Fruit fly (Drosophila melanogaster) whole organism, embryonic: ENCODE results near the gene rasp.

Experiments
- Atf3 ChIP-seq: fragments of 200-800 bp; sonication (Bioruptor generic); optimal IDR thresholded peaks from 3 replicates; lab custom pipeline; 2016; ENCODE audit warnings: missing biosample characterization, missing genetic modification characterization
- Awh ChIP-seq: fragments of 200-800 bp; sonication (Bioruptor generic); IDR thresholded peaks from 2 replicates; pipeline ENCODE4, ENCODE4 v1.3.6; 2022; ENCODE audit warnings: missing biosample characterization, missing genetic modification characterization
- CG10209 ChIP-seq: fragments of 200-800 bp; sonication (Bioruptor generic); optimal IDR thresholded peaks from 3 replicates; lab custom pipeline; 2017; ENCODE audit warnings: missing biosample characterization, mild to moderate bottlenecking, missing genetic modification characterization, missing genetic modification reagents
- CG10462 ChIP-seq: fragments of 200-800 bp; sonication (Bioruptor generic); optimal IDR thresholded peaks from 2 replicates; lab custom pipeline; 2016; ENCODE audit warnings: missing biosample characterization, missing genetic modification characterization
- CG11398 ChIP-seq: fragments of 200-800 bp; sonication (Bioruptor generic); optimal IDR thresholded peaks from 2 replicates; lab custom pipeline; 2016; ENCODE audit warnings: missing biosample characterization, missing genetic modification characterization
- CG12155 ChIP-seq: fragments of 200-800 bp; sonication (Bioruptor generic); optimal IDR thresholded peaks from 3 replicates; lab custom pipeline; 2016; ENCODE audit warnings: missing biosample characterization, missing genetic modification characterization
- CG12219 ChIP-seq: fragments of 200-800 bp; sonication (Bioruptor generic); optimal IDR thresholded peaks from 3 replicates; lab custom pipeline; 2018; ENCODE audit warnings: missing biosample characterization, mild to moderate bottlenecking, missing genetic modification characterization
- CG12769 ChIP-seq: fragments of 200-800 bp; sonication (Bioruptor generic); optimal IDR thresholded peaks from 2 replicates; lab custom pipeline; 2019; ENCODE audit warnings: missing biosample characterization, mild to moderate bottlenecking, missing genetic modification characterization, moderate library complexity
- CG12942 ChIP-seq: fragments of 200-800 bp; sonication (Bioruptor generic); optimal IDR thresholded peaks from 3 replicates; lab custom pipeline; 2016; ENCODE audit warnings: missing biosample characterization, missing genetic modification characterization
- CG13775 ChIP-seq: fragments of 200-800 bp; sonication (Bioruptor generic); optimal IDR thresholded peaks from 3 replicates; lab custom pipeline; 2017; ENCODE audit warnings: missing biosample characterization, mild to moderate bottlenecking, missing genetic modification characterization
- CG14965 ChIP-seq: fragments of 200-800 bp; sonication (Bioruptor generic); optimal IDR thresholded peaks from 2 replicates; lab custom pipeline; 2016; ENCODE audit warnings: missing biosample characterization, missing genetic modification characterization, borderline replicate concordance
- CG15073 ChIP-seq: fragments of 200-800 bp; sonication (Bioruptor generic); optimal IDR thresholded peaks from 2 replicates; lab custom pipeline; 2016; ENCODE audit warnings: missing biosample characterization, missing genetic modification characterization
- CG1603 ChIP-seq: fragments of 200-800 bp; sonication (Bioruptor generic); optimal IDR thresholded peaks from 2 replicates; lab custom pipeline; 2019; ENCODE audit warnings: missing biosample characterization, mild to moderate bottlenecking, missing genetic modification characterization, moderate library complexity
- CG2116 ChIP-seq: fragments of 200-800 bp; sonication (Bioruptor generic); optimal IDR thresholded peaks from 3 replicates; lab custom pipeline; 2018; ENCODE audit warnings: missing biosample characterization, mild to moderate bottlenecking, missing genetic modification characterization
- CG2129 ChIP-seq: fragments of 200-800 bp; sonication (Bioruptor generic); IDR thresholded peaks from 2 replicates; pipeline ENCODE4 v1.3.6; 2022; ENCODE audit warnings: missing biosample characterization, missing genetic modification characterization; ENCODE audit not compliant: partially characterized antibody
- CG2875 ChIP-seq: fragments of 200-800 bp; sonication (Bioruptor generic); optimal IDR thresholded peaks from 2 replicates; lab custom pipeline; 2017; ENCODE audit warnings: missing biosample characterization, mild to moderate bottlenecking, missing genetic modification characterization, missing genetic modification reagents
- CG31388 ChIP-seq: fragments of 200-800 bp; sonication (Bioruptor generic); optimal IDR thresholded peaks from 2 replicates; lab custom pipeline; 2016; ENCODE audit warnings: missing biosample characterization, missing genetic modification characterization
- CG7839 ChIP-seq: fragments of 200-800 bp; sonication (Bioruptor generic); optimal IDR thresholded peaks from 3 replicates; lab custom pipeline; 2018; ENCODE audit warnings: missing biosample characterization, mild to moderate bottlenecking, missing genetic modification characterization, moderate library complexity
- CkIIα-i1 ChIP-seq: fragments of 200-800 bp; sonication (Bioruptor generic); IDR thresholded peaks from 2 replicates; pipeline ENCODE4 v1.3.6; 2022; ENCODE audit warnings: missing biosample characterization, missing genetic modification characterization
- HLH4C ChIP-seq: fragments of 200-800 bp; sonication (Bioruptor generic); IDR thresholded peaks from 3 replicates; pipeline ENCODE4 v1.3.6; 2022; ENCODE audit warnings: missing biosample characterization, missing genetic modification characterization; ENCODE audit not compliant: partially characterized antibody
- HmgD ChIP-seq: fragments of 200-800 bp; sonication (Bioruptor generic); optimal IDR thresholded peaks from 3 replicates; lab custom pipeline; 2016; ENCODE audit warnings: missing biosample characterization, missing genetic modification characterization
- Hsf ChIP-seq: fragments of 200-800 bp; sonication (Bioruptor generic); optimal IDR thresholded peaks from 3 replicates; lab custom pipeline; 2016; ENCODE audit warnings: missing biosample characterization, missing genetic modification characterization
- Mrtf ChIP-seq: fragments of 200-800 bp; sonication (Bioruptor generic); IDR thresholded peaks from 3 replicates; pipeline ENCODE4 v1.3.6; 2022; ENCODE audit warnings: missing biosample characterization, missing genetic modification characterization
- Poxn ChIP-seq: fragments of 200-800 bp; sonication (Bioruptor generic); IDR thresholded peaks from 2 replicates; pipeline ENCODE4 v1.3.6; 2022; ENCODE audit warnings: missing biosample characterization, missing genetic modification characterization
- Ptx1 ChIP-seq: fragments of 200-800 bp; sonication (Bioruptor generic); IDR thresholded peaks from 2 replicates; pipeline ENCODE4 v1.3.6; 2022; ENCODE audit warnings: missing biosample characterization, missing genetic modification characterization
- Xrp1 ChIP-seq: fragments of 200-800 bp; sonication (Bioruptor generic); IDR thresholded peaks from 2 replicates; pipeline ENCODE4 v1.3.6; 2022; ENCODE audit warnings: missing biosample characterization, missing genetic modification characterization
- YL-1 ChIP-seq: fragments of 200-800 bp; sonication (Bioruptor generic); optimal IDR thresholded peaks from 3 replicates; lab custom pipeline; 2017; ENCODE audit warnings: missing biosample characterization, mild to moderate bottlenecking, missing genetic modification characterization
- ash1 ChIP-seq: fragments of 200-800 bp; sonication (Bioruptor generic); optimal IDR thresholded peaks from 2 replicates; lab custom pipeline; 2018; ENCODE audit warnings: missing biosample characterization, mild to moderate bottlenecking, missing genetic modification characterization
- bigmax ChIP-seq: fragments of 200-800 bp; sonication (Bioruptor generic); optimal IDR thresholded peaks from 2 replicates; lab custom pipeline; 2018; ENCODE audit warnings: missing biosample characterization, mild to moderate bottlenecking, missing genetic modification characterization
- corto ChIP-seq: fragments of 200-800 bp; sonication (Bioruptor generic); optimal IDR thresholded peaks from 2 replicates; lab custom pipeline; 2016; ENCODE audit warnings: missing biosample characterization, mild to moderate bottlenecking, missing genetic modification characterization, moderate library complexity
- dan ChIP-seq: fragments of 200-800 bp; sonication (Bioruptor generic); IDR thresholded peaks from 2 replicates; pipeline ENCODE4 v1.3.6; 2022; ENCODE audit warnings: missing biosample characterization, missing genetic modification characterization
- dimm ChIP-seq: fragments of 200-800 bp; sonication (Bioruptor generic); IDR thresholded peaks from 2 replicates; pipeline ENCODE4 v1.3.6; 2022; ENCODE audit warnings: missing biosample characterization, missing genetic modification characterization
- dysf ChIP-seq: fragments of 200-800 bp; sonication (Bioruptor generic); IDR thresholded peaks from 3 replicates; pipeline ENCODE4 v1.3.6; 2022; ENCODE audit warnings: missing biosample characterization, missing genetic modification characterization
- fru ChIP-seq: fragments of >200 bp; optimal IDR thresholded peaks from 2 replicates; lab custom pipeline; 2017
- gem ChIP-seq: fragments of 200-800 bp; sonication (Bioruptor generic); optimal IDR thresholded peaks from 2 replicates; lab custom pipeline; 2019; ENCODE audit warnings: missing biosample characterization, mild to moderate bottlenecking, missing genetic modification characterization, moderate library complexity
- gfzf ChIP-seq: fragments of 200-800 bp; sonication (Bioruptor generic); optimal IDR thresholded peaks from 2 replicates; lab custom pipeline; 2016; ENCODE audit warnings: missing biosample characterization, mild to moderate bottlenecking, missing genetic modification characterization, moderate library complexity
- h ChIP-seq: fragments of >200 bp; optimal IDR thresholded peaks from 2 replicates; lab custom pipeline; 2017
- hth ChIP-seq: fragments of >200 bp; optimal IDR thresholded peaks from 2 replicates; lab custom pipeline; 2017; ENCODE audit warnings: inconsistent platforms
- kni ChIP-seq: fragments of 200-800 bp; sonication (Bioruptor generic); optimal IDR thresholded peaks from 3 replicates; lab custom pipeline; 2017; ENCODE audit warnings: mild to moderate bottlenecking, missing biosample characterization, missing genetic modification reagents, missing genetic modification characterization
- lola ChIP-seq, 3 experiments: fragments of >200 bp in 2 of 3; fragments of 200-800 bp in 1 of 3; sonication (Bioruptor generic) in 1 of 3; optimal IDR thresholded peaks; 2 replicates each; lab custom pipeline; 2017 to 2019; ENCODE audit warnings: missing biosample characterization in 3 of 3, missing genetic modification characterization in 3 of 3, mild to moderate bottlenecking in 1 of 3, moderate library complexity in 1 of 3
- luna ChIP-seq: fragments of 200-800 bp; sonication (Bioruptor generic); optimal IDR thresholded peaks from 2 replicates; lab custom pipeline; 2016; ENCODE audit warnings: missing biosample characterization, missing genetic modification characterization
- onecut ChIP-seq: fragments of 200-800 bp; sonication (Bioruptor generic); IDR thresholded peaks from 2 replicates; pipeline ENCODE4 v1.3.6; 2022; ENCODE audit warnings: missing biosample characterization, missing genetic modification characterization
- pfk ChIP-seq: fragments of 200-800 bp; sonication (Bioruptor generic); optimal IDR thresholded peaks from 2 replicates; lab custom pipeline; 2018; ENCODE audit warnings: missing biosample characterization, mild to moderate bottlenecking, missing genetic modification characterization, moderate library complexity
- pzg ChIP-seq: fragments of 200-800 bp; sonication (Bioruptor generic); optimal IDR thresholded peaks from 3 replicates; lab custom pipeline; 2018; ENCODE audit warnings: missing biosample characterization, mild to moderate bottlenecking, missing genetic modification characterization, moderate library complexity
- repo ChIP-seq: fragments of 200-800 bp; sonication (Bioruptor generic); optimal IDR thresholded peaks from 2 replicates; lab custom pipeline; 2016; ENCODE audit warnings: missing biosample characterization, missing genetic modification characterization
- rib ChIP-seq: fragments of 200-800 bp; sonication (Bioruptor generic); IDR thresholded peaks from 2 replicates; pipeline ENCODE4 v1.3.6; 2022; ENCODE audit warnings: missing biosample characterization, missing genetic modification characterization
- row ChIP-seq: fragments of 200-800 bp; sonication (Bioruptor generic); IDR thresholded peaks from 3 replicates; pipeline ENCODE4 v1.3.6; 2022; ENCODE audit warnings: missing biosample characterization, missing genetic modification characterization
- sc ChIP-seq, 3 experiments: fragments of >200 bp in 2 of 3; fragments of 200-800 bp in 1 of 3; sonication (Bioruptor generic) in 1 of 3; optimal IDR thresholded peaks; 2 replicates in 2 of 3; 3 replicates in 1 of 3; lab custom pipeline; 2017; ENCODE audit warnings: mild to moderate bottlenecking in 1 of 3, missing biosample characterization in 1 of 3, missing genetic modification characterization in 1 of 3, missing genetic modification reagents in 1 of 3
- sima ChIP-seq: fragments of 200-800 bp; sonication (Bioruptor generic); optimal IDR thresholded peaks from 2 replicates; lab custom pipeline; 2016; ENCODE audit warnings: missing biosample characterization, missing genetic modification characterization
- slbo ChIP-seq: fragments of 200-800 bp; sonication (Bioruptor generic); IDR thresholded peaks from 2 replicates; pipeline ENCODE4 v1.3.6; 2022; ENCODE audit warnings: missing biosample characterization, missing genetic modification characterization
- unpg ChIP-seq: fragments of 200-800 bp; sonication (Bioruptor generic); optimal IDR thresholded peaks from 3 replicates; lab custom pipeline; 2018; ENCODE audit warnings: missing biosample characterization, mild to moderate bottlenecking, missing genetic modification characterization, moderate library complexity

The rasp gene

dm6 chr3L:3192912-3193311 lies 30.9 kb downstream of the rasp start, which contains the start of gene Hsp83 (continued):
- TF ChIP-seq Ptx1 (GFP tag; lab: Robert Waterston, UW) (peak; percentile 73), pfk (GFP tag; lab: Kevin White, UChicago) (peak; percentile 92), Mrtf (GFP tag; lab: Robert Waterston, UW) (peak; percentile 78; the same call in 2 of the 3 replicates), slbo (GFP tag; lab: Robert Waterston, UW) (peak; percentile 84), gem (peak; percentile 77), ash1 (GFP tag; lab: Kevin White, UChicago) (peak; percentile 99), CG2129 (GFP tag; lab: Robert Waterston, UW) (no peak), CG15073 (GFP tag; lab: Kevin White, UChicago) (no peak), dysf (peak; percentile 89), CG14965 (peak; percentile 93), CG12769 (tag; lab: Kevin White, UChicago) (peak; percentile 94), fru (lab: Kevin White, UChicago) (no peak), row (GFP tag; lab: Robert Waterston, UW) (peak; percentile 10; the same call in 1 of the 3 replicates), dan (no peak), HLH4C (GFP tag; lab: Robert Waterston, UW) (no peak), CG2875 (GFP tag; lab: Kevin White, UChicago) (peak; percentile 97), repo (GFP tag; lab: Kevin White, UChicago) (peak; percentile 94), Xrp1 (GFP tag; lab: Robert Waterston, UW) (peak; percentile 71), CG1603 (peak; percentile 95), CG12219 (GFP tag; lab: Kevin White, UChicago) (peak; percentile 97), pzg (peak; percentile 76), rib (GFP tag; lab: Robert Waterston, UW) (peak; percentile 83), luna (peak; percentile 91), CG12155 (GFP tag; lab: Kevin White, UChicago) (peak; percentile 74), onecut (GFP tag; lab: Robert Waterston, UW) (peak; percentile 96), hth (lab: Kevin White, UChicago) (no peak), YL-1 (GFP tag; lab: Kevin White, UChicago) (peak; percentile 100), HmgD (GFP tag; lab: Kevin White, UChicago) (peak; percentile 70), CG10209 (GFP tag; lab: Kevin White, UChicago) (peak; percentile 96), dimm (peak; percentile 75), Atf3 (GFP tag; lab: Kevin White, UChicago) (peak; percentile 91), CG12942 (GFP tag; lab: Kevin White, UChicago) (peak; percentile 76), unpg (GFP tag; lab: Kevin White, UChicago) (peak; percentile 94), CG2116 (GFP tag; lab: Kevin White, UChicago) (peak; percentile 89), Poxn (peak; percentile 40; the same call in 1 of the 2 replicates), CG13775 (peak; percentile 95), corto (peak; percentile 90), gfzf (GFP tag; lab: Kevin White, UChicago) (peak; percentile 23), CkIIα-i1 (GFP tag; lab: Robert Waterston, UW) (peak; percentile 26; the same call in 1 of the 2 replicates), h (lab: Kevin White, UChicago) (no peak), CG10462 (GFP tag; lab: Kevin White, UChicago) (peak; percentile 80), CG31388 (GFP tag; lab: Kevin White, UChicago) (peak; percentile 58), kni (peak; percentile 99), Awh (GFP tag; lab: Robert Waterston, UW) (peak; percentile 92), CG11398 (GFP tag; lab: Kevin White, UChicago) (peak; percentile 95), CG7839 (tag; lab: Kevin White, UChicago) (peak; percentile 91), sc (optimal IDR thresholded peaks at IDR 0.05; lab: Kevin White, UChicago) (no peak), sc (GFP tag; optimal IDR thresholded peaks at IDR 0.05; lab: Kevin White, UChicago) (peak; percentile 88), sima (GFP tag; lab: Kevin White, UChicago) (peak; percentile 92), bigmax (GFP tag; lab: Kevin White, UChicago) (peak; percentile 91), lola (GFP tag; optimal IDR thresholded peaks at IDR 0.05; lab: Kevin White, UChicago) (peak in 1 of 3 experiments; percentile 59), Hsf (GFP tag; lab: Kevin White, UChicago) (peak; percentile 99)
